Fruit fly (Drosophila melanogaster): ENCODE results near the gene Ir94b.

Ir94b gene

dm6 chr3R:22136967-22137516 is 20.0 kb upstream of the Ir94b start:
- TF ChIP-seq h (GFP tag; optimal IDR thresholded peaks at IDR 0.05) (peak; percentile 6), foxo (GFP tag; optimal IDR thresholded peaks at IDR 0.05) (peak in 1 of 2 experiments; percentile 10), CG32264 (GFP tag; optimal IDR thresholded peaks at IDR 0.05) (no peak), dsf (GFP tag; optimal IDR thresholded peaks at IDR 0.05; ENCODE audit: borderline replicate concordance) (no peak), Myc (optimal IDR thresholded peaks at IDR 0.05) (no peak), lola (GFP tag; optimal IDR thresholded peaks at IDR 0.05) (no peak)

- TF ChIP-seq dsf (GFP tag; optimal IDR thresholded peaks at IDR 0.05; ENCODE audit: borderline replicate concordance) (no peak), psq (GFP tag; optimal IDR thresholded peaks at IDR 0.05) (no peak), sv (GFP tag; optimal IDR thresholded peaks at IDR 0.05) (no peak), sage (GFP tag; optimal IDR thresholded peaks at IDR 0.05) (no peak), tai (GFP tag; optimal IDR thresholded peaks at IDR 0.05) (no peak), Hr83 (GFP tag; optimal IDR thresholded peaks at IDR 0.05; ENCODE audit: poor library complexity, severe bottlenecking) (no peak), OdsH (GFP tag; optimal IDR thresholded peaks at IDR 0.05) (no peak)
Measured at dm6 chr3R:22135503-22135902, 18.5 kb upstream of the Ir94b start.

- no peak for TF ChIP-seq br (GFP tag; optimal IDR thresholded peaks at IDR 0.05)
- no peak for TF ChIP-seq brk (GFP tag; optimal IDR thresholded peaks at IDR 0.05)
- TF ChIP-seq psq (GFP tag; optimal IDR thresholded peaks at IDR 0.05), result peak; percentile 34
- no peak for TF ChIP-seq Jra (GFP tag; optimal IDR thresholded peaks at IDR 0.05)
- no peak for TF ChIP-seq Dif (GFP tag; optimal IDR thresholded peaks at IDR 0.05; ENCODE audit: partially characterized antibody)
- TF ChIP-seq Myc (optimal IDR thresholded peaks at IDR 0.05), result no peak
Measured at dm6 chr3R:22134462-22134861, 17.4 kb upstream of the Ir94b start.

- TF ChIP-seq sage (GFP tag; optimal IDR thresholded peaks at IDR 0.05), result peak; percentile 68
- peak; percentile 40 for TF ChIP-seq CrebA (GFP tag; optimal IDR thresholded peaks at IDR 0.05; ENCODE audit: borderline replicate concordance)
- no peak for TF ChIP-seq GATAd (GFP tag; optimal IDR thresholded peaks at IDR 0.05)
- peak; percentile 65 for TF ChIP-seq Dif (GFP tag; optimal IDR thresholded peaks at IDR 0.05; ENCODE audit: partially characterized antibody)
- TF ChIP-seq OdsH (GFP tag; optimal IDR thresholded peaks at IDR 0.05), result peak; percentile 14
- TF ChIP-seq Hr83 (GFP tag; optimal IDR thresholded peaks at IDR 0.05; ENCODE audit: poor library complexity, severe bottlenecking), result peak; percentile 53
- no peak for TF ChIP-seq CG32264 (GFP tag; optimal IDR thresholded peaks at IDR 0.05)
- peak; percentile 7 for TF ChIP-seq tai (GFP tag; optimal IDR thresholded peaks at IDR 0.05)
- TF ChIP-seq sv (GFP tag; optimal IDR thresholded peaks at IDR 0.05), result peak; percentile 6
- TF ChIP-seq Rel (GFP tag; optimal IDR thresholded peaks at IDR 0.05), result peak; percentile 28
- TF ChIP-seq Rel (tag; optimal IDR thresholded peaks at IDR 0.05), result no peak
- TF ChIP-seq br (GFP tag; optimal IDR thresholded peaks at IDR 0.05), result peak; percentile 5
- no peak for TF ChIP-seq h (GFP tag; optimal IDR thresholded peaks at IDR 0.05)
- peak; percentile 44 for TF ChIP-seq Hnf4 (GFP tag; optimal IDR thresholded peaks at IDR 0.05)
- TF ChIP-seq rgr (GFP tag; optimal IDR thresholded peaks at IDR 0.05), result peak; percentile 21
Measured at dm6 chr3R:22133337-22134014, 16.4 kb upstream of the Ir94b start, which contains the start of gene SKIP. TSS of gene SKIP (plus strand) at chr3R:22133830.

- TF ChIP-seq Dfd (GFP tag; optimal IDR thresholded peaks at IDR 0.05) (peak; percentile 45), HLH106 (tag; optimal IDR thresholded peaks at IDR 0.05) (no peak), brk (GFP tag; optimal IDR thresholded peaks at IDR 0.05) (no peak), ey (GFP tag; optimal IDR thresholded peaks at IDR 0.05) (no peak), br (GFP tag; optimal IDR thresholded peaks at IDR 0.05) (no peak), sv (GFP tag; optimal IDR thresholded peaks at IDR 0.05) (no peak)
Measured at dm6 chr3R:22124863-22125262, 7.8 kb upstream of the Ir94b start.

dm6 chr3R:22123347-22123746 is 6.3 kb upstream of the Ir94b start:
- TF ChIP-seq N (GFP tag; optimal IDR thresholded peaks at IDR 0.05) (no peak), sage (GFP tag; optimal IDR thresholded peaks at IDR 0.05) (no peak), ey (GFP tag; optimal IDR thresholded peaks at IDR 0.05) (no peak), Sp1 (GFP tag; optimal IDR thresholded peaks at IDR 0.05) (no peak), sv (GFP tag; optimal IDR thresholded peaks at IDR 0.05) (no peak)
